Worm (Caenorhabditis elegans) whole organism, L1 larva: ENCODE results near the gene osm-8.

Experiments
- ama-1 ChIP-seq: fragments of 150-350 bp; optimal IDR thresholded peaks from 2 replicates; lab custom pipeline; 2014
- ceh-63 ChIP-seq: fragments of 200-800 bp; sonication (Bioruptor generic); optimal IDR thresholded peaks from 2 replicates; lab custom pipeline; 2018; ENCODE audit warnings: mild to moderate bottlenecking, missing genetic modification characterization, missing compliant biosample characterization
- egl-27 ChIP-seq, 2 experiments: fragments of 150-350 bp in 1 of 2; sonication (generic microtip); optimal IDR thresholded peaks; 3 replicates each; lab custom pipeline; 2017 to 2018; ENCODE audit warnings: missing biosample characterization in 2 of 2, missing genetic modification characterization in 2 of 2, missing genetic modification reagents in 2 of 2
- fos-1 ChIP-seq: fragments of 150-350 bp; optimal IDR thresholded peaks from 2 replicates; lab custom pipeline; 2014; ENCODE audit warnings: missing biosample characterization, missing genetic modification characterization
- lin-39 ChIP-seq: fragments of 150-350 bp; optimal IDR thresholded peaks from 2 replicates; lab custom pipeline; 2014; ENCODE audit warnings: missing biosample characterization, missing genetic modification reagents, missing genetic modification characterization
- nhr-12 ChIP-seq: sonication (generic microtip); optimal IDR thresholded peaks from 2 replicates; lab custom pipeline; 2017; ENCODE audit warnings: missing biosample characterization, missing genetic modification characterization
- nhr-19 ChIP-seq: fragments of 200-800 bp; sonication (Bioruptor generic); conservative IDR thresholded peaks from 2 replicates; pipeline ENCODE4 v1.3.6; 2022; ENCODE audit warnings: missing genetic modification characterization, missing compliant biosample characterization
- nhr-76 ChIP-seq: sonication (generic microtip); optimal IDR thresholded peaks from 2 replicates; lab custom pipeline; 2017; ENCODE audit warnings: missing biosample characterization, missing genetic modification characterization
- swsn-7 ChIP-seq: sonication (generic microtip); optimal IDR thresholded peaks from 2 replicates; lab custom pipeline; 2016; ENCODE audit warnings: missing genetic modification characterization, missing compliant biosample characterization

DNA sequence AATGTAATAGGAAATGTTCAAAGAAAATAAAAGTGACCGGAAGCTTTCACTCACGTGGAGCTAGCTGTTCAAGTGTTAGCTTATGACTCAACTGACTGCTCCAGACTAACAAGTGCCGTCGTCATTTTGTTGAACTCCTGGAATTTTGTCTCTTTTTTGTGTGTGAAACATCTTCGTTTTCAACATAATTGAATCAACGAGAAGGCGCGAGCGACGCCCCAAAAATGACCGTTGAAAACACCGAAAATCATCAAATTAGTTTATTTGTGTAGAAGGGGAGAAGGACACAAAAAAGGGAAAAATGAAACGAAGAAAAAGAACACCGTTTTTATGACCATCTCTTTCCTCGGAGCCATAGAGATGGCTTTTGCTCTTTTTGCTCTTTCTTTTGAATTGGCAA, 49.8 kb downstream of the osm-8 start, which contains the start of gene ZK1290.14:
- TF ChIP-seq lin-39 (tag; lab: Kevin White, UChicago) (no peak), nhr-76 (tag; lab: Kevin White, UChicago) (no peak), nhr-19 (no peak), ceh-63 (no peak), nhr-12 (tag; lab: Kevin White, UChicago) (no peak), ama-1 (no peak), swsn-7 (tag; lab: Kevin White, UChicago) (no peak), egl-27 (tag; optimal IDR thresholded peaks at IDR 0.05; lab: Kevin White, UChicago) (no peak), fos-1 (no peak)
